Worm (Caenorhabditis elegans) whole organism, L1 larva: ENCODE data around the gene C18C4.7.

Experiments used
- C04F5.9 ChIP-seq: sonication (generic microtip); optimal IDR thresholded peaks from 2 replicates; lab custom pipeline; 2016; ENCODE audit warnings: missing genetic modification characterization, missing compliant biosample characterization
- F16B12.6 ChIP-seq: fragments of 150-350 bp; optimal IDR thresholded peaks from 2 replicates; lab custom pipeline; 2014; ENCODE audit warnings: missing biosample characterization, missing genetic modification characterization
- aha-1 ChIP-seq: fragments of 150-350 bp; optimal IDR thresholded peaks from 2 replicates; lab custom pipeline; 2014; ENCODE audit warnings: missing biosample characterization, missing genetic modification characterization
- aly-2 ChIP-seq: fragments of 150-350 bp; optimal IDR thresholded peaks from 2 replicates; lab custom pipeline; 2014; ENCODE audit warnings: missing biosample characterization, missing genetic modification characterization
- ama-1 ChIP-seq: fragments of 150-350 bp; optimal IDR thresholded peaks from 2 replicates; lab custom pipeline; 2014
- blmp-1 ChIP-seq: fragments of 150-350 bp; optimal IDR thresholded peaks from 2 replicates; lab custom pipeline; 2014; ENCODE audit warnings: missing biosample characterization, missing genetic modification characterization
- ceh-63 ChIP-seq: fragments of 200-800 bp; sonication (Bioruptor generic); optimal IDR thresholded peaks from 2 replicates; lab custom pipeline; 2018; ENCODE audit warnings: mild to moderate bottlenecking, missing genetic modification characterization, missing compliant biosample characterization
- ceh-88 ChIP-seq: fragments of 200-800 bp; sonication (Bioruptor generic); IDR thresholded peaks from 2 replicates; pipeline ENCODE4 v1.3.6; 2022; ENCODE audit warnings: missing genetic modification characterization, missing compliant biosample characterization
- ceh-90 ChIP-seq: sonication (generic microtip); optimal IDR thresholded peaks from 2 replicates; lab custom pipeline; 2016; ENCODE audit warnings: missing genetic modification characterization, missing compliant biosample characterization
- ces-1 ChIP-seq: fragments of 150-350 bp; optimal IDR thresholded peaks from 2 replicates; lab custom pipeline; 2014; ENCODE audit warnings: missing biosample characterization, missing genetic modification reagents, missing genetic modification characterization
- efl-1 ChIP-seq, 4 experiments: fragments of 150-350 bp; optimal IDR thresholded peaks in 3 of 4; peaks in 1 of 4; 1 replicate in 1 of 4; 2 replicates in 3 of 4; lab custom pipeline; 2014; ENCODE audit warnings: missing biosample characterization in 2 of 4, missing genetic modification characterization in 2 of 4, missing genetic modification reagents in 2 of 4
- efl-3 ChIP-seq: fragments of 200-800 bp; sonication (Bioruptor generic); optimal IDR thresholded peaks from 2 replicates; lab custom pipeline; 2018; ENCODE audit warnings: mild to moderate bottlenecking, missing genetic modification characterization, missing compliant biosample characterization
- egl-13 ChIP-seq: sonication (generic microtip); optimal IDR thresholded peaks from 2 replicates; lab custom pipeline; 2016; ENCODE audit warnings: missing genotype, missing genetic modification reagents, missing genetic modification characterization, missing compliant biosample characterization
- elt-2 ChIP-seq: sonication (generic microtip); optimal IDR thresholded peaks from 2 replicates; lab custom pipeline; 2016; ENCODE audit warnings: missing genetic modification characterization, mild to moderate bottlenecking, inconsistent platforms, missing compliant biosample characterization, missing genetic modification reagents
- ets-5 ChIP-seq: fragments of 200-800 bp; sonication (Bioruptor generic); IDR thresholded peaks from 2 replicates; pipeline ENCODE4 v1.3.6; 2022; ENCODE audit warnings: missing genetic modification characterization, missing compliant biosample characterization
- grh-1 ChIP-seq: fragments of 200-800 bp; sonication (Bioruptor generic); IDR thresholded peaks from 2 replicates; pipeline ENCODE4 v1.3.6; 2022; ENCODE audit warnings: missing genetic modification reagents, missing genetic modification characterization, missing compliant biosample characterization
- hlh-17 ChIP-seq: fragments of 200-800 bp; sonication (Bioruptor generic); optimal IDR thresholded peaks from 2 replicates; lab custom pipeline; 2018; ENCODE audit warnings: missing genetic modification characterization, mild to moderate bottlenecking, missing compliant biosample characterization, moderate library complexity, borderline replicate concordance
- hlh-4 ChIP-seq: sonication (generic microtip); optimal IDR thresholded peaks from 2 replicates; lab custom pipeline; 2016; ENCODE audit warnings: mild to moderate bottlenecking, missing genetic modification characterization, missing compliant biosample characterization
- irx-1 ChIP-seq: sonication (generic microtip); optimal IDR thresholded peaks from 2 replicates; lab custom pipeline; 2016; ENCODE audit warnings: missing genetic modification characterization, missing compliant biosample characterization
- isw-1 ChIP-seq: fragments of 200-800 bp; sonication (Bioruptor generic); IDR thresholded peaks from 2 replicates; pipeline ENCODE4 v1.3.6; 2022; ENCODE audit warnings: missing genetic modification characterization, missing compliant biosample characterization
- jun-1 ChIP-seq: fragments of 150-350 bp; optimal IDR thresholded peaks from 2 replicates; lab custom pipeline; 2014; ENCODE audit warnings: missing biosample characterization, missing genetic modification reagents, missing genetic modification characterization
- lin-14 ChIP-seq: fragments of 200-800 bp; sonication (Bioruptor generic); optimal IDR thresholded peaks from 2 replicates; lab custom pipeline; 2018; ENCODE audit warnings: mild to moderate bottlenecking, missing genetic modification characterization, moderate library complexity, missing compliant biosample characterization
- lin-15B ChIP-seq: fragments of 150-350 bp; sonication (generic microtip); optimal IDR thresholded peaks from 3 replicates; lab custom pipeline; 2014; ENCODE audit warnings: missing biosample characterization, missing genetic modification characterization
- lir-3 ChIP-seq: sonication (generic microtip); optimal IDR thresholded peaks from 2 replicates; lab custom pipeline; 2016; ENCODE audit warnings: mild to moderate bottlenecking, missing genetic modification characterization, moderate library complexity, missing compliant biosample characterization; ENCODE audit not compliant: poor library complexity
- lsy-2 ChIP-seq, 2 experiments: fragments of 150-350 bp; optimal IDR thresholded peaks; 2 replicates each; lab custom pipeline; 2014; ENCODE audit warnings: missing biosample characterization in 2 of 2, missing genetic modification characterization in 2 of 2
- mab-9 ChIP-seq: fragments of 200-800 bp; sonication (Bioruptor generic); IDR thresholded peaks from 2 replicates; pipeline ENCODE4 v1.3.6; 2022; ENCODE audit warnings: missing genetic modification reagents, missing genetic modification characterization, missing compliant biosample characterization
- mdl-1 ChIP-seq, 2 experiments: fragments of 150-350 bp; optimal IDR thresholded peaks; 2 replicates each; lab custom pipeline; 2014 to 2017; ENCODE audit warnings: missing biosample characterization in 2 of 2, missing genetic modification characterization in 2 of 2, inconsistent platforms in 1 of 2
- nhr-12 ChIP-seq: sonication (generic microtip); optimal IDR thresholded peaks from 2 replicates; lab custom pipeline; 2017; ENCODE audit warnings: missing biosample characterization, missing genetic modification characterization
- nhr-20 ChIP-seq: sonication (generic microtip); optimal IDR thresholded peaks from 2 replicates; lab custom pipeline; 2016; ENCODE audit warnings: mild to moderate bottlenecking, missing genetic modification characterization, missing compliant biosample characterization
- nhr-28 ChIP-seq: fragments of 150-350 bp; optimal IDR thresholded peaks from 2 replicates; lab custom pipeline; 2014; ENCODE audit warnings: missing biosample characterization, missing genetic modification characterization
- nhr-71 ChIP-seq: sonication (generic microtip); optimal IDR thresholded peaks from 2 replicates; lab custom pipeline; 2016; ENCODE audit warnings: mild to moderate bottlenecking, missing genetic modification characterization, moderate library complexity, missing compliant biosample characterization
- nhr-76 ChIP-seq: sonication (generic microtip); optimal IDR thresholded peaks from 2 replicates; lab custom pipeline; 2017; ENCODE audit warnings: missing biosample characterization, missing genetic modification characterization
- nhr-85 ChIP-seq: sonication (generic microtip); peaks from one replicate; lab custom pipeline; 2016; ENCODE audit warnings: missing genetic modification characterization, inconsistent platforms, missing compliant biosample characterization
- pqm-1 ChIP-seq: sonication (generic microtip); optimal IDR thresholded peaks from 3 replicates; lab custom pipeline; 2017; ENCODE audit warnings: missing biosample characterization, missing genetic modification characterization
- rnt-1 ChIP-seq: sonication (generic microtip); optimal IDR thresholded peaks from 2 replicates; lab custom pipeline; 2016; ENCODE audit warnings: mild to moderate bottlenecking, missing genetic modification characterization, moderate library complexity, missing compliant biosample characterization
- snu-23 ChIP-seq: sonication (generic microtip); optimal IDR thresholded peaks from 2 replicates; lab custom pipeline; 2016; ENCODE audit warnings: missing genetic modification characterization, missing compliant biosample characterization
- sox-4 ChIP-seq: sonication (generic microtip); optimal IDR thresholded peaks from 2 replicates; lab custom pipeline; 2016; ENCODE audit warnings: missing genetic modification characterization, missing compliant biosample characterization
- swsn-7 ChIP-seq: sonication (generic microtip); optimal IDR thresholded peaks from 2 replicates; lab custom pipeline; 2016; ENCODE audit warnings: missing genetic modification characterization, missing compliant biosample characterization
- tbx-2 ChIP-seq: sonication (generic microtip); optimal IDR thresholded peaks from 2 replicates; lab custom pipeline; 2016; ENCODE audit warnings: missing genetic modification characterization, missing compliant biosample characterization
- unc-62 ChIP-seq: fragments of 150-350 bp; optimal IDR thresholded peaks from 2 replicates; lab custom pipeline; 2014; ENCODE audit warnings: missing biosample characterization, missing genetic modification reagents, missing genetic modification characterization
- unc-86 ChIP-seq: sonication (generic microtip); optimal IDR thresholded peaks from 2 replicates; lab custom pipeline; 2016; ENCODE audit warnings: missing genetic modification characterization, missing compliant biosample characterization
- zag-1 ChIP-seq: fragments of 150-350 bp; optimal IDR thresholded peaks from 2 replicates; lab custom pipeline; 2014; ENCODE audit warnings: missing biosample characterization, missing genetic modification characterization
- zip-4 ChIP-seq: fragments of 200-800 bp; sonication (Bioruptor generic); optimal IDR thresholded peaks from 2 replicates; lab custom pipeline; 2018; ENCODE audit warnings: mild to moderate bottlenecking, missing genetic modification characterization, moderate library complexity, missing compliant biosample characterization
- ztf-11 ChIP-seq, 2 experiments: sonication (generic microtip); optimal IDR thresholded peaks; 2 replicates each; lab custom pipeline; 2016 to 2017; ENCODE audit warnings: missing genetic modification characterization in 2 of 2, missing biosample characterization in 1 of 2, missing compliant biosample characterization in 1 of 2

C18C4.7 gene

DNA sequence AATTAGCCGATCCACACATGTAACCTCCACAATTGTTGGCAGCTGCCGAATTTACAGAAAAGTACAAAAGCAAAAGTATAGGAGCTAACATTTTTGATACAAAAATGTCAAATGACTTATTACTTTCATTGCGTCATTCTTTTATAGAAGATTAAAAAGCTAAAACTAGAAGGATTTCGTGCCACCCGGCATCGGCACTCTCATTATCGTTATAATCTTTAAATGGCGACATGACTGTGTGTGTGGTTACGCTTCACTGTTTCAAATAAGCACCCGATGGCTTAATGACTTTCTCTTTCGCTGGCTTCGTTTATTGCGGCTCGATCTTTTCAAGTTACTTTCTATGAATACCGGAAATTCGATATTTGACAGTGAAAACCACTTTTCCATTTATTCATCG, 33.3 kb downstream of the C18C4.7 start, which contains the start of gene grl-1:
Gene grl-1, minus strand, starts transcription at position 101 of the 400 bp plus-strand sequence.
- TF ChIP-seq zag-1 (no peak), irx-1 (tag; lab: Kevin White, UChicago) (no peak), swsn-7 (no peak)

- TF ChIP-seq sox-4 (tag; lab: Kevin White, UChicago) (no peak), jun-1 (tag; lab: Kevin White, UChicago) (no peak)
Observed at ce11 chrV:5527694-5528093, 39.3 kb downstream of the C18C4.7 start.

- TF ChIP-seq aha-1 (no peak), isw-1 (GFP tag; lab: Robert Waterston, UW) (no peak), lin-15B (tag; lab: Kevin White, UChicago) (no peak), mdl-1 (tag; optimal IDR thresholded peaks at IDR 0.05; lab: Kevin White, UChicago) (no peak), elt-2 (tag; lab: Kevin White, UChicago) (no peak), nhr-12 (tag; lab: Kevin White, UChicago) (no peak), C04F5.9 (tag; lab: Kevin White, UChicago) (no peak)
Observed at ce11 chrV:5525208-5525607, 41.8 kb downstream of the C18C4.7 start.

DNA sequence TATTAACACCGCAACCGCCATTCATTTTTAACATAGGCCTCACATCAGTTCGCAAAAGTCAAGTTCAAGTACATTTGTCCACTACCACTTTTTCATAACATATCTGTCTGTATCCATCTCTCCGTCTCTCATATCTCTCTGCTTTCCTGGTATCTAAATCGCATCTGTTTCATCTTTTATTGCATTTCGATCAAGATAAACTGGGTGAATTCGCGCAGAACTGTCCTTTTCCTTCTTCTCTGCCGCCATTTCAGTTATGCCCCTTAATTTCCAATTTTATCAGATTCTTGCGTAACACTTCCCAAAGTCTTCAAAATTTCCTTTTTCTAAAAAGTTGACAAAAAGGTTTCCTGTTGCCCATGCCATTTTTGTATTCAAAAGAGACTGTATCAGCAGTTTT, 43.8 kb downstream of the C18C4.7 start:
- TF ChIP-seq efl-1 (optimal IDR thresholded peaks at IDR 0.05; lab: Kevin White, UChicago) (no peak), efl-1 (GFP tag; optimal IDR thresholded peaks at IDR 0.05 in 1 of 2; lab: Kevin White, UChicago) (peak in 1 of 2 experiments; percentile 43), snu-23 (GFP tag; lab: Kevin White, UChicago) (peak; percentile 14), rnt-1 (tag; lab: Kevin White, UChicago) (peak; percentile 13), unc-62 (no peak), zip-4 (GFP tag; lab: Kevin White, UChicago) (no peak), lin-14 (GFP tag; lab: Kevin White, UChicago) (peak; percentile 76), lir-3 (tag; lab: Kevin White, UChicago) (no peak), blmp-1 (tag; lab: Kevin White, UChicago) (peak; percentile 83), nhr-20 (no peak), nhr-85 (tag; lab: Kevin White, UChicago) (peak; percentile 93), lsy-2 (tag; optimal IDR thresholded peaks at IDR 0.05; lab: Kevin White, UChicago) (peak in 1 of 2 experiments; percentile 8), nhr-12 (tag; lab: Kevin White, UChicago) (no peak)

ce11 chrV:5521735-5522241, 45.2 kb downstream of the C18C4.7 start, which contains the start of gene hir-1:
TSS of gene hir-1 (plus strand) at chrV:5522139.
- TF ChIP-seq efl-3: no peak
- TF ChIP-seq hlh-17 (GFP tag; lab: Kevin White, UChicago): no peak
- no peak for TF ChIP-seq pqm-1 (tag; lab: Kevin White, UChicago)
- no peak for TF ChIP-seq ama-1 (lab: Kevin White, UChicago)
- no peak for TF ChIP-seq F16B12.6 (tag; lab: Kevin White, UChicago)
- TF ChIP-seq aly-2 (tag; lab: Kevin White, UChicago): no peak
- TF ChIP-seq blmp-1 (tag; lab: Kevin White, UChicago): peak; percentile 60
- TF ChIP-seq nhr-71 (tag; lab: Kevin White, UChicago): no peak
- TF ChIP-seq ets-5: no peak
- no peak for TF ChIP-seq nhr-76 (tag; lab: Kevin White, UChicago)
- TF ChIP-seq ceh-88 (GFP tag; lab: Robert Waterston, UW): no peak
- TF ChIP-seq grh-1 (GFP tag; lab: Robert Waterston, UW): 0 out of 2 replicates have a peak, but pooled peaks have one; percentile 8
- TF ChIP-seq ces-1 (GFP tag; lab: Kevin White, UChicago): no peak
- TF ChIP-seq egl-13 (tag; lab: Kevin White, UChicago): no peak
- TF ChIP-seq efl-1 (optimal IDR thresholded peaks at IDR 0.05; lab: Kevin White, UChicago): no peak
- peak in 1 of 2 experiments; percentile 90 for TF ChIP-seq efl-1 (GFP tag; optimal IDR thresholded peaks at IDR 0.05 in 1 of 2; lab: Kevin White, UChicago)
- TF ChIP-seq hlh-4 (tag; lab: Kevin White, UChicago): no peak
- TF ChIP-seq unc-86 (tag; lab: Kevin White, UChicago): no peak
- TF ChIP-seq nhr-85 (tag; lab: Kevin White, UChicago): peak; percentile 66
- no peak for TF ChIP-seq nhr-28 (tag; lab: Kevin White, UChicago)
- TF ChIP-seq jun-1 (tag; lab: Kevin White, UChicago): no peak
- no peak for TF ChIP-seq tbx-2 (tag; lab: Kevin White, UChicago)
- no peak for TF ChIP-seq sox-4 (tag; lab: Kevin White, UChicago)
- TF ChIP-seq ztf-11 (tag; optimal IDR thresholded peaks at IDR 0.05; lab: Kevin White, UChicago): no peak
- TF ChIP-seq snu-23 (GFP tag; lab: Kevin White, UChicago): no peak
- TF ChIP-seq ceh-63 (GFP tag; lab: Kevin White, UChicago): no peak
- no peak for TF ChIP-seq ceh-90
- no peak for TF ChIP-seq mab-9 (GFP tag; lab: Robert Waterston, UW)
- TF ChIP-seq nhr-20: peak; percentile 14
